Worm (Caenorhabditis elegans) whole organism, late embryonic: Measurements from ENCODE around the gene R05H5.4.

Experiments
- ama-1 ChIP-seq: fragments of 150-350 bp; optimal IDR thresholded peaks from 2 replicates; lab custom pipeline; 2014
- ceh-6 ChIP-seq: fragments of 200-800 bp; sonication (Bioruptor generic); optimal IDR thresholded peaks from 2 replicates; lab custom pipeline; 2018; ENCODE audit warnings: mild to moderate bottlenecking, missing genetic modification characterization, missing compliant biosample characterization
- hlh-13 ChIP-seq: fragments of 200-800 bp; sonication (Bioruptor generic); optimal IDR thresholded peaks from 2 replicates; lab custom pipeline; 2018; ENCODE audit warnings: mild to moderate bottlenecking, missing genetic modification characterization, missing compliant biosample characterization
- nfya-1 ChIP-seq: sonication (generic microtip); optimal IDR thresholded peaks from 2 replicates; lab custom pipeline; 2017; ENCODE audit warnings: missing genetic modification characterization, mild to moderate bottlenecking, missing compliant biosample characterization, antibody characterized with exemption, moderate library complexity
- pha-4 ChIP-seq: fragments of 150-350 bp; optimal IDR thresholded peaks from 2 replicates; lab custom pipeline; 2018; ENCODE audit warnings: missing biosample characterization, missing genetic modification reagents, missing genetic modification characterization
- pqm-1 ChIP-seq: sonication (generic microtip); optimal IDR thresholded peaks from 2 replicates; lab custom pipeline; 2016; ENCODE audit warnings: missing genetic modification characterization, missing compliant biosample characterization
- unc-55 ChIP-seq: sonication (generic microtip); optimal IDR thresholded peaks from 2 replicates; lab custom pipeline; 2017; ENCODE audit warnings: missing biosample characterization, missing genetic modification reagents, missing genetic modification characterization
- zip-5 ChIP-seq: sonication (generic microtip); optimal IDR thresholded peaks from 2 replicates; lab custom pipeline; 2016; ENCODE audit warnings: missing genetic modification characterization, missing compliant biosample characterization

- TF ChIP-seq nfya-1 (tag; lab: Kevin White, UChicago) (no peak), unc-55 (no peak), ceh-6 (no peak), pqm-1 (tag; lab: Kevin White, UChicago) (no peak), hlh-13 (no peak), zip-5 (tag; lab: Kevin White, UChicago) (no peak), pha-4 (tag; lab: Kevin White, UChicago) (no peak), ama-1 (lab: Kevin White, UChicago) (no peak)
These were observed 35.7 kb downstream of the R05H5.4 start for ce11 chrII:10164137-10164536.
